Comparison of ENCODE assay signal across 6 worm cellular contexts in genomic region chrV:13333386-13334180, ce11.
A peak's percentile ranks its signal among the peaks of the same experiment; 100 is the strongest.
TF ChIP-seq lines count a peak whose summit lies in the region.

Gene nhr-168, minus strand, starts transcription at chrV:13333871.

TF ChIP-seq in whole organism, L1 larva, 84 proteins besides CTCF, POLR2A, EP300 and RAD21:
- peak; percentile 12 for TF ChIP-seq rnt-1 (tag; optimal IDR thresholded peaks at IDR 0.05; lab: Kevin White, UChicago)
- TF ChIP-seq nhr-20 (tag; optimal IDR thresholded peaks at IDR 0.05; lab: Kevin White, UChicago): peak; percentile 5
- TF ChIP-seq nhr-85 (tag; lab: Kevin White, UChicago): peak; percentile 88
- TF ChIP-seq sup-37 (GFP tag; optimal IDR thresholded peaks at IDR 0.05; lab: Kevin White, UChicago): no peak
- TF ChIP-seq grh-1 (GFP tag; IDR thresholded peaks at IDR 0.05; lab: Robert Waterston, UW): peak; percentile 41
- TF ChIP-seq elt-2 (tag; optimal IDR thresholded peaks at IDR 0.05; lab: Kevin White, UChicago): peak; percentile 72
- TF ChIP-seq unc-130 (tag; optimal IDR thresholded peaks at IDR 0.05; lab: Kevin White, UChicago): no peak
- peak; percentile 38 for TF ChIP-seq blmp-1 (tag; optimal IDR thresholded peaks at IDR 0.05; lab: Kevin White, UChicago)
- TF ChIP-seq efl-1 (optimal IDR thresholded peaks at IDR 0.05; lab: Kevin White, UChicago): no peak
- no peak for TF ChIP-seq efl-1 (GFP tag; optimal IDR thresholded peaks at IDR 0.05 in 1 of 2; lab: Kevin White, UChicago)
- TF ChIP-seq pax-3 (tag; optimal IDR thresholded peaks at IDR 0.05; lab: Kevin White, UChicago): peak; percentile 39
- TF ChIP-seq lin-14 (GFP tag; optimal IDR thresholded peaks at IDR 0.05; lab: Kevin White, UChicago): peak; percentile 68

TF ChIP-seq in whole organism, L2 larva, 48 proteins besides CTCF, POLR2A, EP300 and RAD21:
- TF ChIP-seq egl-27 (tag; optimal IDR thresholded peaks at IDR 0.05; lab: Kevin White, UChicago): no peak
- TF ChIP-seq nhr-23 (tag; optimal IDR thresholded peaks at IDR 0.05; lab: Kevin White, UChicago): peak; percentile 80
- peak; percentile 80 for TF ChIP-seq sma-9 (GFP tag; optimal IDR thresholded peaks at IDR 0.05; lab: Kevin White, UChicago)
- no peak for TF ChIP-seq sma-9 (tag; optimal IDR thresholded peaks at IDR 0.05; lab: Kevin White, UChicago)
- peak; percentile 65 for TF ChIP-seq fos-1 (tag; optimal IDR thresholded peaks at IDR 0.05; lab: Kevin White, UChicago)
- TF ChIP-seq elt-1 (tag; optimal IDR thresholded peaks at IDR 0.05; lab: Kevin White, UChicago): peak; percentile 92
- no peak for TF ChIP-seq C34F6.9 (tag; optimal IDR thresholded peaks at IDR 0.05; lab: Kevin White, UChicago)
- peak; percentile 66 for TF ChIP-seq ceh-16 (tag; optimal IDR thresholded peaks at IDR 0.05; lab: Kevin White, UChicago)

TF ChIP-seq in whole organism, L3 larva, 47 proteins besides CTCF, POLR2A, EP300 and RAD21:
- no peak for TF ChIP-seq daf-12 (tag; optimal IDR thresholded peaks at IDR 0.05; lab: Kevin White, UChicago)
- TF ChIP-seq fkh-2 (tag; optimal IDR thresholded peaks at IDR 0.05; lab: Kevin White, UChicago): no peak
- TF ChIP-seq nhr-23 (tag; optimal IDR thresholded peaks at IDR 0.05; lab: Kevin White, UChicago): peak; percentile 52
- TF ChIP-seq elt-3 (tag; optimal IDR thresholded peaks at IDR 0.05; lab: Kevin White, UChicago): no peak
- no peak for TF ChIP-seq aly-2 (tag; optimal IDR thresholded peaks at IDR 0.05; lab: Kevin White, UChicago)
- no peak for TF ChIP-seq nhr-77 (tag; optimal IDR thresholded peaks at IDR 0.05; lab: Kevin White, UChicago)
- TF ChIP-seq nhr-25 (tag; optimal IDR thresholded peaks at IDR 0.05; lab: Kevin White, UChicago): peak; percentile 28
- TF ChIP-seq jun-1 (tag; optimal IDR thresholded peaks at IDR 0.05; lab: Kevin White, UChicago): peak; percentile 34
- TF ChIP-seq lin-39 (tag; optimal IDR thresholded peaks at IDR 0.05; lab: Kevin White, UChicago): no peak
- no peak for TF ChIP-seq ztf-4 (tag; optimal IDR thresholded peaks at IDR 0.05; lab: Kevin White, UChicago)
- TF ChIP-seq elt-1 (tag; optimal IDR thresholded peaks at IDR 0.05; lab: Kevin White, UChicago): peak; percentile 96
- TF ChIP-seq skn-1 (tag; optimal IDR thresholded peaks at IDR 0.05; lab: Kevin White, UChicago): no peak
- no peak for TF ChIP-seq R02D3.7 (tag; optimal IDR thresholded peaks at IDR 0.05; lab: Kevin White, UChicago)
- no peak for TF ChIP-seq unc-39 (tag; optimal IDR thresholded peaks at IDR 0.05; lab: Kevin White, UChicago)
- no peak for TF ChIP-seq mdl-1 (tag; optimal IDR thresholded peaks at IDR 0.05; lab: Kevin White, UChicago)
- peak; percentile 68 for TF ChIP-seq pqm-1 (tag; optimal IDR thresholded peaks at IDR 0.05; lab: Kevin White, UChicago)
- TF ChIP-seq nfya-1 (tag; optimal IDR thresholded peaks at IDR 0.05; lab: Kevin White, UChicago; ENCODE audit: insufficient read depth): no peak
- TF ChIP-seq eor-1 (tag; optimal IDR thresholded peaks at IDR 0.05; lab: Kevin White, UChicago): no peak
- no peak for TF ChIP-seq nhr-28 (tag; optimal IDR thresholded peaks at IDR 0.05; lab: Kevin White, UChicago)
- TF ChIP-seq elt-2 (tag; optimal IDR thresholded peaks at IDR 0.05; lab: Kevin White, UChicago): peak; percentile 77

TF ChIP-seq in whole organism, L4 larva, 104 proteins besides CTCF, POLR2A, EP300 and RAD21 (continues in another document):
- TF ChIP-seq tra-1 (GFP tag; IDR thresholded peaks at IDR 0.05; lab: Robert Waterston, UW) (no peak; the same call in 1 of the 2 replicates), dmd-8 (GFP tag; IDR thresholded peaks at IDR 0.05; lab: Robert Waterston, UW) (no peak), mes-2 (tag; optimal IDR thresholded peaks at IDR 0.05; lab: Kevin White, UChicago; ENCODE audit: poor library complexity, severe bottlenecking) (no peak), hlh-11 (tag; optimal IDR thresholded peaks at IDR 0.05; lab: Kevin White, UChicago) (no peak), nhr-6 (tag; optimal IDR thresholded peaks at IDR 0.05; lab: Kevin White, UChicago) (no peak), R02D3.7 (tag; optimal IDR thresholded peaks at IDR 0.05; lab: Kevin White, UChicago) (no peak), tag-97 (GFP tag; IDR thresholded peaks at IDR 0.05; lab: Robert Waterston, UW) (no peak), ZK546.5 (tag; optimal IDR thresholded peaks at IDR 0.05; lab: Kevin White, UChicago) (no peak), nhr-77 (tag; optimal IDR thresholded peaks at IDR 0.05; lab: Kevin White, UChicago) (peak; percentile 58), ceh-62 (tag; optimal IDR thresholded peaks at IDR 0.05; lab: Kevin White, UChicago) (no peak), lin-38 (GFP tag; IDR thresholded peaks at IDR 0.05; lab: Robert Waterston, UW) (no peak), mdt-29 (GFP tag; IDR thresholded peaks at IDR 0.05; lab: Robert Waterston, UW) (no peak), mdl-1 (tag; optimal IDR thresholded peaks at IDR 0.05; lab: Kevin White, UChicago) (peak in 1 of 2 experiments; percentile 50), cey-2 (tag; optimal IDR thresholded peaks at IDR 0.05; lab: Kevin White, UChicago; ENCODE audit: borderline replicate concordance, insufficient read depth) (no peak), nhr-111 (GFP tag; optimal IDR thresholded peaks at IDR 0.05; lab: Kevin White, UChicago) (no peak), mxl-3 (GFP tag; optimal IDR thresholded peaks at IDR 0.05; lab: Kevin White, UChicago) (peak; percentile 20), fos-1 (tag; optimal IDR thresholded peaks at IDR 0.05; lab: Kevin White, UChicago) (no peak), lin-29 (GFP tag; IDR thresholded peaks at IDR 0.05; lab: Robert Waterston, UW) (no peak)

TF ChIP-seq in whole organism, mixed stage, embryonic, 35 proteins besides CTCF, POLR2A, EP300 and RAD21:
- TF ChIP-seq unc-39 (tag; optimal IDR thresholded peaks at IDR 0.05; lab: Kevin White, UChicago) (no peak), elt-1 (tag; optimal IDR thresholded peaks at IDR 0.05; lab: Kevin White, UChicago; ENCODE audit: borderline replicate concordance, insufficient read depth) (peak; percentile 94)

TF ChIP-seq in whole organism, young adult, 124 proteins besides CTCF, POLR2A, EP300 and RAD21:
- TF ChIP-seq K12H6.12 (tag; optimal IDR thresholded peaks at IDR 0.05; lab: Kevin White, UChicago) (no peak), nhr-80 (tag; optimal IDR thresholded peaks at IDR 0.05; lab: Kevin White, UChicago) (peak; percentile 62), ccch-3 (GFP tag; optimal IDR thresholded peaks at IDR 0.05; lab: Kevin White, UChicago) (no peak)
